Worm (Caenorhabditis elegans) whole organism, midembryonic: ENCODE data around the gene ddo-1.

Experiments
- T22C8.4 ChIP-seq: fragments of 200-800 bp; sonication (Bioruptor generic); IDR thresholded peaks from 2 replicates; pipeline ENCODE4 v1.3.6; 2022; ENCODE audit warnings: missing genetic modification characterization, missing compliant biosample characterization
- flt-1 ChIP-seq: fragments of 200-800 bp; sonication (Bioruptor generic); IDR thresholded peaks from 2 replicates; pipeline ENCODE4 v1.3.6; 2022; ENCODE audit warnings: missing genetic modification characterization, missing compliant biosample characterization
- klf-2 ChIP-seq: fragments of 200-800 bp; sonication (Bioruptor generic); conservative IDR thresholded peaks from 2 replicates; pipeline ENCODE4 v1.3.6; 2022; ENCODE audit warnings: missing genetic modification reagents, missing genetic modification characterization, missing compliant biosample characterization
- med-1 ChIP-seq: sonication (generic microtip); optimal IDR thresholded peaks from 2 replicates; lab custom pipeline; 2017; ENCODE audit warnings: missing genetic modification characterization, mild to moderate bottlenecking, missing compliant biosample characterization, antibody characterized with exemption, missing genetic modification reagents; ENCODE audit not compliant: insufficient read depth
- ref-1 ChIP-seq: fragments of 200-800 bp; sonication (Bioruptor generic); conservative IDR thresholded peaks from 2 replicates; pipeline ENCODE4 v1.3.6; 2022; ENCODE audit warnings: missing genetic modification reagents, missing genetic modification characterization, missing compliant biosample characterization
- tab-1 ChIP-seq: fragments of 200-800 bp; sonication (Bioruptor generic); IDR thresholded peaks from 2 replicates; pipeline ENCODE4 v1.3.6; 2022; ENCODE audit warnings: missing genetic modification characterization, missing compliant biosample characterization
- ztf-23 ChIP-seq: fragments of 200-800 bp; sonication (Bioruptor generic); IDR thresholded peaks from 2 replicates; pipeline ENCODE4 v1.3.6; 2022; ENCODE audit warnings: missing genetic modification reagents, missing genetic modification characterization, missing compliant biosample characterization
- ztf-29 ChIP-seq: fragments of 200-800 bp; sonication (Bioruptor generic); IDR thresholded peaks from 2 replicates; pipeline ENCODE4 v1.3.6; 2022; ENCODE audit warnings: missing genetic modification reagents, missing genetic modification characterization, missing compliant biosample characterization

ce11 chrV:17728757-17729156, 48.3 kb downstream of the ddo-1 start:
- TF ChIP-seq T22C8.4 (GFP tag; lab: Robert Waterston, UW) (no peak), ztf-23 (GFP tag; lab: Robert Waterston, UW) (no peak), ztf-29 (GFP tag; lab: Robert Waterston, UW) (no peak), tab-1 (GFP tag; lab: Robert Waterston, UW) (no peak), ref-1 (GFP tag; lab: Robert Waterston, UW) (no peak), flt-1 (no peak), klf-2 (GFP tag; lab: Robert Waterston, UW) (no peak), med-1 (no peak)
